Worm (Caenorhabditis elegans) whole organism, L4 larva: ENCODE results near the gene C38C5.1.

Experiments
- R02D3.7 ChIP-seq: fragments of 150-350 bp; sonication (generic microtip); optimal IDR thresholded peaks from 3 replicates; lab custom pipeline; 2014; ENCODE audit warnings: missing biosample characterization, missing genetic modification characterization
- T20F7.1 ChIP-seq: fragments of 200-800 bp; sonication (Bioruptor generic); optimal IDR thresholded peaks from 2 replicates; lab custom pipeline; 2018; ENCODE audit warnings: mild to moderate bottlenecking, missing genetic modification characterization, missing compliant biosample characterization
- ceh-82 ChIP-seq: sonication (generic microtip); optimal IDR thresholded peaks from 2 replicates; lab custom pipeline; 2017; ENCODE audit warnings: missing biosample characterization, missing genetic modification characterization
- daf-12 ChIP-seq: fragments of 150-350 bp; optimal IDR thresholded peaks from 2 replicates; lab custom pipeline; 2014; ENCODE audit warnings: missing biosample characterization, missing genetic modification reagents, missing genetic modification characterization
- hmg-1.1 ChIP-seq: fragments of 200-800 bp; sonication (Bioruptor generic); IDR thresholded peaks from 2 replicates; pipeline ENCODE4 v1.3.6; 2022; ENCODE audit warnings: missing genetic modification reagents, missing genetic modification characterization, missing compliant biosample characterization
- lin-13 ChIP-seq: fragments of 150-350 bp; optimal IDR thresholded peaks from 2 replicates; lab custom pipeline; 2014; ENCODE audit warnings: missing biosample characterization, missing genetic modification reagents, missing genetic modification characterization
- nhr-11 ChIP-seq: fragments of 150-350 bp; optimal IDR thresholded peaks from 2 replicates; lab custom pipeline; 2014; ENCODE audit warnings: missing biosample characterization, missing genetic modification characterization
- nhr-25 ChIP-seq: sonication (generic microtip); optimal IDR thresholded peaks from 2 replicates; lab custom pipeline; 2017; ENCODE audit warnings: missing genetic modification characterization, mild to moderate bottlenecking, missing compliant biosample characterization, antibody characterized with exemption, moderate library complexity, borderline replicate concordance; ENCODE audit not compliant: insufficient read depth
- nhr-77 ChIP-seq: fragments of 150-350 bp; optimal IDR thresholded peaks from 2 replicates; lab custom pipeline; 2014; ENCODE audit warnings: missing biosample characterization, missing genetic modification characterization
- pha-4 ChIP-seq, 2 experiments: fragments of 150-350 bp in 1 of 2; fragments of 200-800 bp in 1 of 2; sonication (Bioruptor generic) in 1 of 2; IDR thresholded peaks in 1 of 2; optimal IDR thresholded peaks in 1 of 2; 2 replicates each; pipeline versions ENCODE4 v1.3.6 to Lab custom; 2014 to 2022; ENCODE audit warnings: missing genetic modification characterization in 2 of 2, missing genetic modification reagents in 2 of 2, missing biosample characterization in 1 of 2, missing compliant biosample characterization in 1 of 2
- unc-62 ChIP-seq, 3 experiments: fragments of 150-350 bp in 1 of 3; sonication (generic microtip); optimal IDR thresholded peaks in 2 of 3; peaks in 1 of 3; 1 replicate in 1 of 3; 2 replicates in 2 of 3; lab custom pipeline; 2014 to 2017; ENCODE audit warnings: missing biosample characterization in 3 of 3, missing genetic modification characterization in 3 of 3, missing genetic modification reagents in 3 of 3, missing genotype in 1 of 3
- ztf-11 ChIP-seq: fragments of 150-350 bp; optimal IDR thresholded peaks from 2 replicates; lab custom pipeline; 2014; ENCODE audit warnings: missing biosample characterization, missing genetic modification characterization

DNA sequence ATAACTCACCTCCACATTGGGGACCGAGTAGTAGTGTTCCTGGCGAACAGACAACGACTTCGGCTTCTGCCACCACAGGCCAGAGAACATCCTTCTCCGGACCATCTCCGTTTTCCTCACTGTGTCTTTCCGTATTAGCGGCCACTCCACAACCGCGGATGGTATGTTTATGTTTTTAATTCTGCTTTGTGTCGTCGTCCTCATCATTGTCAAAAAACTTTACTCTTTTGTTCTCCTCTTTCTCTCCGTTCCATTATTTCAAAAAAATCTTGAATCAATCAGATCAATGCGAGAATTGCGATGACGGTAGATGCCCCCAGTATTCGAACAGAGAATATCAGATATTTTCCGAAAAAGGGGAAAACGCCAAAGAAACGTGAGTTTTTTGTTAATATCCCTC, 9.6 kb downstream of the C38C5.1 start, which contains the start of gene mec-2:
- TF ChIP-seq ceh-82 (tag; lab: Kevin White, UChicago), result no peak
- TF ChIP-seq hmg-1.1 (GFP tag; lab: Robert Waterston, UW), result no peak
- no peak for TF ChIP-seq pha-4 (GFP tag; IDR thresholded peaks at IDR 0.05; lab: Robert Waterston, UW)
- TF ChIP-seq pha-4 (tag; optimal IDR thresholded peaks at IDR 0.05; lab: Kevin White, UChicago), result no peak
- TF ChIP-seq unc-62 (GFP tag; optimal IDR thresholded peaks at IDR 0.05 in 1 of 2; lab: Kevin White, UChicago), result no peak
- TF ChIP-seq unc-62 (tag; optimal IDR thresholded peaks at IDR 0.05; lab: Kevin White, UChicago), result no peak
- no peak for TF ChIP-seq ztf-11 (tag; lab: Kevin White, UChicago)
- no peak for TF ChIP-seq R02D3.7 (tag; lab: Kevin White, UChicago)
- TF ChIP-seq nhr-25 (tag; lab: Kevin White, UChicago), result no peak
- no peak for TF ChIP-seq nhr-77 (tag; lab: Kevin White, UChicago)
- TF ChIP-seq daf-12 (tag; lab: Kevin White, UChicago), result no peak
- no peak for TF ChIP-seq nhr-11 (tag; lab: Kevin White, UChicago)
- TF ChIP-seq T20F7.1 (GFP tag; lab: Kevin White, UChicago), result no peak
- TF ChIP-seq lin-13 (GFP tag; lab: Kevin White, UChicago), result no peak
